Worm (Caenorhabditis elegans) whole organism, late embryonic: ENCODE results near the gene exos-9.

ENCODE experiments used
- C08G9.2 ChIP-seq: sonication (generic microtip); optimal IDR thresholded peaks from 2 replicates; lab custom pipeline; 2016; ENCODE audit warnings: mild to moderate bottlenecking, missing genetic modification characterization, moderate library complexity, missing compliant biosample characterization
- C38D4.7 ChIP-seq: fragments of 200-800 bp; sonication (Bioruptor generic); optimal IDR thresholded peaks from 2 replicates; lab custom pipeline; 2018; ENCODE audit warnings: mild to moderate bottlenecking, missing genetic modification characterization, moderate library complexity, missing compliant biosample characterization
- F13H6.1 ChIP-seq: sonication (generic microtip); optimal IDR thresholded peaks from 2 replicates; lab custom pipeline; 2016; ENCODE audit warnings: missing genetic modification characterization, missing compliant biosample characterization
- ahr-1 ChIP-seq: sonication (generic microtip); optimal IDR thresholded peaks from 2 replicates; lab custom pipeline; 2016; ENCODE audit warnings: missing genetic modification characterization, missing compliant biosample characterization
- ama-1 ChIP-seq: fragments of 150-350 bp; optimal IDR thresholded peaks from 2 replicates; lab custom pipeline; 2014
- ceh-14 ChIP-seq: sonication (generic microtip); optimal IDR thresholded peaks from 2 replicates; lab custom pipeline; 2016; ENCODE audit warnings: missing genotype, missing genetic modification characterization, missing compliant biosample characterization
- ceh-18 ChIP-seq: sonication (generic microtip); optimal IDR thresholded peaks from 2 replicates; lab custom pipeline; 2016; ENCODE audit warnings: missing genetic modification characterization, missing compliant biosample characterization
- ceh-22 ChIP-seq: sonication (generic microtip); optimal IDR thresholded peaks from 2 replicates; lab custom pipeline; 2017; ENCODE audit warnings: missing biosample characterization, missing genetic modification characterization
- ceh-34 ChIP-seq: sonication (generic microtip); optimal IDR thresholded peaks from 2 replicates; lab custom pipeline; 2016; ENCODE audit warnings: mild to moderate bottlenecking, missing genetic modification characterization, missing compliant biosample characterization
- ceh-48 ChIP-seq: sonication (generic microtip); optimal IDR thresholded peaks from 2 replicates; lab custom pipeline; 2016; ENCODE audit warnings: missing genetic modification characterization, inconsistent platforms, missing compliant biosample characterization
- che-1 ChIP-seq: sonication (generic microtip); optimal IDR thresholded peaks from 2 replicates; lab custom pipeline; 2016; ENCODE audit warnings: mild to moderate bottlenecking, missing genetic modification characterization, missing compliant biosample characterization
- dmd-4 ChIP-seq: sonication (generic microtip); optimal IDR thresholded peaks from 2 replicates; lab custom pipeline; 2016; ENCODE audit warnings: borderline replicate concordance, missing genetic modification characterization, missing compliant biosample characterization
- dve-1 ChIP-seq: sonication (generic microtip); optimal IDR thresholded peaks from 2 replicates; lab custom pipeline; 2017; ENCODE audit warnings: antibody characterized with exemption, mild to moderate bottlenecking, missing genetic modification characterization, missing compliant biosample characterization
- elt-4 ChIP-seq: sonication (generic microtip); optimal IDR thresholded peaks from 2 replicates; lab custom pipeline; 2016; ENCODE audit warnings: missing genetic modification characterization, missing compliant biosample characterization
- ets-4 ChIP-seq: sonication (generic microtip); optimal IDR thresholded peaks from 2 replicates; lab custom pipeline; 2016; ENCODE audit warnings: missing genetic modification characterization, missing compliant biosample characterization
- fkh-10 ChIP-seq: fragments of 150-350 bp; optimal IDR thresholded peaks from 2 replicates; lab custom pipeline; 2014; ENCODE audit warnings: missing biosample characterization, missing genetic modification reagents, missing genetic modification characterization
- fkh-6 ChIP-seq: sonication (generic microtip); optimal IDR thresholded peaks from 2 replicates; lab custom pipeline; 2016; ENCODE audit warnings: missing genetic modification characterization, missing compliant biosample characterization
- gmeb-2 ChIP-seq: sonication (generic microtip); optimal IDR thresholded peaks from 2 replicates; lab custom pipeline; 2016; ENCODE audit warnings: missing genetic modification characterization, inconsistent platforms, missing compliant biosample characterization
- hlh-13 ChIP-seq: fragments of 200-800 bp; sonication (Bioruptor generic); optimal IDR thresholded peaks from 2 replicates; lab custom pipeline; 2018; ENCODE audit warnings: mild to moderate bottlenecking, missing genetic modification characterization, missing compliant biosample characterization
- hlh-15 ChIP-seq: sonication (generic microtip); optimal IDR thresholded peaks from 2 replicates; lab custom pipeline; 2016; ENCODE audit warnings: missing genetic modification characterization, missing compliant biosample characterization
- hlh-8 ChIP-seq: sonication (generic microtip); optimal IDR thresholded peaks from 2 replicates; lab custom pipeline; 2016; ENCODE audit warnings: missing genotype, missing genetic modification characterization, missing compliant biosample characterization
- lim-6 ChIP-seq: sonication (generic microtip); optimal IDR thresholded peaks from 2 replicates; lab custom pipeline; 2016; ENCODE audit warnings: missing genetic modification characterization, missing compliant biosample characterization
- madf-2 ChIP-seq: sonication (generic microtip); optimal IDR thresholded peaks from 2 replicates; lab custom pipeline; 2017; ENCODE audit warnings: missing genetic modification characterization, missing compliant biosample characterization
- nfya-1 ChIP-seq: sonication (generic microtip); optimal IDR thresholded peaks from 2 replicates; lab custom pipeline; 2017; ENCODE audit warnings: missing genetic modification characterization, mild to moderate bottlenecking, missing compliant biosample characterization, antibody characterized with exemption, moderate library complexity
- nhr-11 ChIP-seq: fragments of 150-350 bp; optimal IDR thresholded peaks from 2 replicates; lab custom pipeline; 2014; ENCODE audit warnings: missing biosample characterization, missing genetic modification characterization
- nhr-232 ChIP-seq: sonication (generic microtip); optimal IDR thresholded peaks from 2 replicates; lab custom pipeline; 2016; ENCODE audit warnings: missing genetic modification characterization, missing compliant biosample characterization
- npax-4 ChIP-seq: sonication (generic microtip); optimal IDR thresholded peaks from 2 replicates; lab custom pipeline; 2016; ENCODE audit warnings: missing genetic modification characterization, missing compliant biosample characterization
- odd-2 ChIP-seq: sonication (generic microtip); optimal IDR thresholded peaks from 2 replicates; lab custom pipeline; 2017; ENCODE audit warnings: antibody characterized with exemption, mild to moderate bottlenecking, missing genetic modification characterization, missing compliant biosample characterization
- pag-3 ChIP-seq: sonication (generic microtip); optimal IDR thresholded peaks from 2 replicates; lab custom pipeline; 2016; ENCODE audit warnings: missing compliant biosample characterization, missing genetic modification characterization, borderline replicate concordance
- pat-9 ChIP-seq: fragments of 200-800 bp; sonication (Bioruptor generic); optimal IDR thresholded peaks from 2 replicates; lab custom pipeline; 2018; ENCODE audit warnings: mild to moderate bottlenecking, missing genetic modification characterization, moderate library complexity, missing compliant biosample characterization
- pax-1 ChIP-seq: fragments of 150-350 bp; optimal IDR thresholded peaks from 2 replicates; lab custom pipeline; 2014; ENCODE audit warnings: missing biosample characterization, missing genetic modification characterization
- pqm-1 ChIP-seq: sonication (generic microtip); optimal IDR thresholded peaks from 2 replicates; lab custom pipeline; 2016; ENCODE audit warnings: missing genetic modification characterization, missing compliant biosample characterization
- pros-1 ChIP-seq: fragments of 150-350 bp; optimal IDR thresholded peaks from 2 replicates; lab custom pipeline; 2014; ENCODE audit warnings: missing biosample characterization, missing genetic modification reagents, missing genetic modification characterization
- ref-2 ChIP-seq: sonication (generic microtip); optimal IDR thresholded peaks from 2 replicates; lab custom pipeline; 2016; ENCODE audit warnings: missing genetic modification characterization, missing compliant biosample characterization
- rnt-1 ChIP-seq: sonication (generic microtip); optimal IDR thresholded peaks from 2 replicates; lab custom pipeline; 2016; ENCODE audit warnings: missing genetic modification characterization, missing compliant biosample characterization
- sox-4 ChIP-seq: sonication (generic microtip); optimal IDR thresholded peaks from 2 replicates; lab custom pipeline; 2017; ENCODE audit warnings: mild to moderate bottlenecking, missing genetic modification characterization, inconsistent platforms, missing compliant biosample characterization
- tbx-2 ChIP-seq: sonication (generic microtip); optimal IDR thresholded peaks from 2 replicates; lab custom pipeline; 2016; ENCODE audit warnings: missing genetic modification characterization, missing compliant biosample characterization
- ttx-3 ChIP-seq: sonication (generic microtip); optimal IDR thresholded peaks from 2 replicates; lab custom pipeline; 2016; ENCODE audit warnings: missing genetic modification reagents, missing genetic modification characterization, missing compliant biosample characterization
- unc-55 ChIP-seq: sonication (generic microtip); optimal IDR thresholded peaks from 2 replicates; lab custom pipeline; 2017; ENCODE audit warnings: missing biosample characterization, missing genetic modification reagents, missing genetic modification characterization
- unc-86 ChIP-seq: sonication (generic microtip); optimal IDR thresholded peaks from 2 replicates; lab custom pipeline; 2016; ENCODE audit warnings: missing genetic modification characterization, missing compliant biosample characterization

The exos-9 gene

DNA sequence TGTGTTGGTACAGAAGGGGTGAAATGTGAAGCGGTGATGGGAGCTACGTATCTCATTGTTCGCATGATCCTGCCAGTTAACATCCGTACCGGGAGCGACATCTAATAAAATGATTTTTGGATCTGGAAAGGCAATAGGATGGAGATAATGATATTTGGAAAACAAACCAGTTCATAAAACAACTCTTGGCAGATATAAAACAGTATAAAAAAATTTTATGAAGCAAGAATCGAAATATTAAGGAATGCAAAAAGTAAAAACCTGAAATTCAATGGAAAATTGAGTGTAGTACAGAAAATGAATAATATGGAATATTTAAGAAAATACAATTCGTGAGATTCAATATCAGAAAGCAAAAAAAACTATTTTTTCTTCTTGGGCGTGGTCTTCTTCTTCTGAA lies 28.7 kb upstream of the exos-9 start, which contains the start of gene hsp-75:
Gene hsp-75 (minus strand): TSS at position 101 of the 400 bp plus-strand sequence.
- no peak for TF ChIP-seq ceh-34 (tag; lab: Kevin White, UChicago)
- TF ChIP-seq pax-1 (tag; lab: Kevin White, UChicago), result no peak
- TF ChIP-seq elt-4 (tag; lab: Kevin White, UChicago), result no peak
- TF ChIP-seq pqm-1 (tag; lab: Kevin White, UChicago), result no peak
- TF ChIP-seq ahr-1 (tag; lab: Kevin White, UChicago), result no peak
- TF ChIP-seq odd-2 (tag; lab: Kevin White, UChicago), result no peak
- TF ChIP-seq ceh-14 (tag; lab: Kevin White, UChicago), result no peak
- no peak for TF ChIP-seq ceh-48 (tag; lab: Kevin White, UChicago)
- TF ChIP-seq, all 69 proteins: peak for 0

DNA sequence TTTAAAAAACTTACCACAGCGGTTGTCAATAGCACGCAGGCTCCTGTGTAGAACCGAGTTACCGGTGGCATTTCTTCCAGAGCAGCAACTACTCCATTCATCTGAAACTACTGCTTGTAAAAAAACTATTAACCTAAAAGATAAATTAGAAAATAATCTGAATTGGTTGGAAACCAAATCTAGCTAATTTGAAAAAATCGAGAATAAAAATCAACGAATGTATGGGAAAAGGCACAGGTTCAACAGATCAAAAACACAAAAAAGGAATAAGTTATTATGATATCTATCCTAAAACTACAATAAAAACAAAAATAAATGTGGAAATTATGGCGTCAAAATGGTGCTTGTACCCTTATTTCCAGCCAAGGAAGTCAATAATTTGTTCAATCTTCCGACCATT lies 25.2 kb upstream of the exos-9 start, which contains the start of gene der-2:
Gene der-2 (minus strand): TSS at position 101 of the 400 bp plus-strand sequence.
- TF ChIP-seq pros-1 (tag; lab: Kevin White, UChicago) (no peak), fkh-10 (GFP tag; lab: Kevin White, UChicago) (no peak), unc-55 (GFP tag; lab: Kevin White, UChicago) (no peak), nhr-11 (no peak)

DNA sequence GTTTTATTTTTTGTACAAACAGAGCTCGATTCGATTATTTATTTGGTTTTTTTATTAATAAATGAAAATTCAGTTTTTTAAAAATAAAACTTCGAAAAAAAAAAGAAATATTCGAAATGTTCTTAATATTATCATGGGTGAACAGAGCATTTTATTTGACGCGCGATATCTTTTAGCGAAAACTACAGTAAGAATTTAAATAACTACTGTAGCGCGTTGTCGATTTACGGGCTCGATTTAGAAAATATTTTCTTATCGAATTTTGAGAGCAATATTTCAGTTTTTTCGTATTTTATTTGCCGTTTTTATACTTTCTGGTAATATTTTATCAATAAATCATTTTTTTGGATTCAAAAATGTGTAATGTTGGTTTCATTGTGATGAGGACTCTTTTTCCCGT lies 23.2 kb upstream of the exos-9 start:
- TF ChIP-seq sox-4 (no peak), madf-2 (tag; lab: Kevin White, UChicago) (no peak), fkh-6 (tag; lab: Kevin White, UChicago) (no peak), nhr-11 (no peak), dve-1 (no peak), hlh-13 (GFP tag; lab: Kevin White, UChicago) (no peak), gmeb-2 (no peak), hlh-8 (tag; lab: Kevin White, UChicago) (no peak), hlh-15 (tag; lab: Kevin White, UChicago) (no peak), tbx-2 (tag; lab: Kevin White, UChicago) (no peak), npax-4 (no peak), ceh-22 (no peak), pag-3 (tag; lab: Kevin White, UChicago) (no peak), ttx-3 (tag; lab: Kevin White, UChicago) (no peak), C08G9.2 (tag; lab: Kevin White, UChicago) (no peak)

DNA sequence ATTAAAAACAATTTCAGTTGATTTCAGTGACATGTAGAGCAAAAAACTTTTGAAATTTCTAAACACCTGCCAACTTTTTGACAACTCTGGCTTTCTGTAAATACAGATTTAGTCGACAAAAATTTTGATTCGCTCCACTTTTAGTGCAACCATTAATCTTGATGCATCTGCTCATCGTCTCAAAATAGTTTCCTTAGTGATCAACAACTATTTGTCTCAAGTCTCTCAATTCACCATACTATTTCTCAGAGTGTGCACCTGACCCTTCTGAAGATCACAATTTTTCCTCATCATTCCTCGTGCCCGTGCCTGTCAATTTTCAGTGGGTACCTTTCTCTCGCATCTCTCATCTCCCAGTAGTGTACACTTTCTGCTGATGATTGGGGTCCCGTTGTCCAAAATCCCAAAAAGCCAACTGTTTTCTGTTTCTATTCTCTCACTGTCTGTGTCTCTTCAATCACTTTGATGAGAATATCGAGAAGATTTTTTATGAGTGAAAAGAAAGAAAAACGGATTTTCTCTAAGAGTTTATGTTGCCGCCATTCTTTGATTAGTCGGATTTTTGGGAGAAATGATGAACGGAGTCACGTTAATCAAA lies 19.1 kb upstream of the exos-9 start:
- TF ChIP-seq F13H6.1 (tag; lab: Kevin White, UChicago) (no peak), rnt-1 (tag; lab: Kevin White, UChicago) (peak; percentile 78), hlh-8 (tag; lab: Kevin White, UChicago) (no peak), ceh-18 (peak; percentile 92), ceh-34 (tag; lab: Kevin White, UChicago) (peak; percentile 6), unc-55 (GFP tag; lab: Kevin White, UChicago) (peak; percentile 88), fkh-10 (GFP tag; lab: Kevin White, UChicago) (no peak), hlh-15 (tag; lab: Kevin White, UChicago) (no peak), ceh-48 (tag; lab: Kevin White, UChicago) (no peak), nhr-11 (no peak), nfya-1 (tag; lab: Kevin White, UChicago) (peak; percentile 46), odd-2 (tag; lab: Kevin White, UChicago) (no peak), ahr-1 (tag; lab: Kevin White, UChicago) (no peak)

DNA sequence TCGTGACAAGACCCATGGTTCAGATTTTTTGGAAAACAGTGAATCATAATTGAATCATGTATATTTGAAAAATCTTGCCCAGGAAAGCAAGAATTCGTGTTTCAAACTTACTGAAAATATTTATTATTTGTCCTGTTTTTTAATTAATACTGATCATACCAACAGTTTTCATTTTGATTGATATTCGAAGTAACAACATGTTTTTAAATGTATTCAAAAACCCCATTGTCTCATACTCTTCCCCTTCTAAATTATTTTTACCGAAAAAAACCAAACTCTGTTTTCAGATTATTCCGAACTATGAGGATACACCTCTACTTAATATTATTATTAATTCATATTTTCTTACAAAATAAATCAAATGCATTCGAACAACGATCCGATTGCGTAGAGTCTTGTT lies 18.4 kb upstream of the exos-9 start, which contains the start of gene R151.1:
Gene R151.1 (plus strand): TSS at position 301 of the 400 bp plus-strand sequence.
- TF ChIP-seq ets-4, result no peak
- no peak for TF ChIP-seq F13H6.1 (tag; lab: Kevin White, UChicago)
- TF ChIP-seq dmd-4 (tag; lab: Kevin White, UChicago), result no peak
- TF ChIP-seq pat-9 (tag; lab: Kevin White, UChicago), result no peak
- TF ChIP-seq sox-4, result no peak
- TF ChIP-seq lim-6, result no peak
- no peak for TF ChIP-seq nhr-232 (tag; lab: Kevin White, UChicago)
- no peak for TF ChIP-seq tbx-2 (tag; lab: Kevin White, UChicago)
- no peak for TF ChIP-seq hlh-8 (tag; lab: Kevin White, UChicago)
- no peak for TF ChIP-seq unc-86 (tag; lab: Kevin White, UChicago)
- no peak for TF ChIP-seq ama-1
- no peak for TF ChIP-seq ref-2 (tag; lab: Kevin White, UChicago)
- no peak for TF ChIP-seq pros-1 (tag; lab: Kevin White, UChicago)
- no peak for TF ChIP-seq che-1
- no peak for TF ChIP-seq elt-4 (tag; lab: Kevin White, UChicago)
- TF ChIP-seq C38D4.7, result no peak
- TF ChIP-seq ahr-1 (tag; lab: Kevin White, UChicago), result no peak
- TF ChIP-seq C08G9.2 (tag; lab: Kevin White, UChicago), result no peak
